Worm (Caenorhabditis elegans) whole organism, young adult: ENCODE data around the gene ten-1.

Experiments used
- B0035.1 ChIP-seq: sonication (generic microtip); optimal IDR thresholded peaks from 2 replicates; lab custom pipeline; 2016; ENCODE audit warnings: missing genetic modification characterization, mild to moderate bottlenecking, missing compliant biosample characterization, missing genotype, missing genetic modification reagents
- B0261.1 ChIP-seq: sonication (generic microtip); optimal IDR thresholded peaks from 2 replicates; lab custom pipeline; 2016; ENCODE audit warnings: mild to moderate bottlenecking, missing genetic modification characterization, moderate library complexity, missing compliant biosample characterization
- C17E4.6 ChIP-seq: fragments of 200-800 bp; sonication (Bioruptor generic); IDR thresholded peaks from 2 replicates; pipeline ENCODE4 v1.3.6; 2022; ENCODE audit warnings: missing genetic modification reagents, missing genetic modification characterization, missing compliant biosample characterization
- F22D6.2 ChIP-seq: sonication (generic microtip); optimal IDR thresholded peaks from 2 replicates; lab custom pipeline; 2016; ENCODE audit warnings: mild to moderate bottlenecking, missing genetic modification characterization, missing compliant biosample characterization
- F23B12.7 ChIP-seq: sonication (generic microtip); optimal IDR thresholded peaks from 2 replicates; lab custom pipeline; 2017; ENCODE audit warnings: missing genetic modification characterization, mild to moderate bottlenecking, missing compliant biosample characterization, antibody characterized with exemption, moderate library complexity; ENCODE audit not compliant: insufficient read depth
- F37B4.10 ChIP-seq: fragments of 200-800 bp; sonication (Bioruptor generic); IDR thresholded peaks from 2 replicates; pipeline ENCODE4 v1.3.6; 2022; ENCODE audit warnings: missing genetic modification characterization, missing compliant biosample characterization
- F39B2.1 ChIP-seq: fragments of 200-800 bp; sonication (Bioruptor generic); IDR thresholded peaks from 2 replicates; pipeline ENCODE4 v1.3.6; 2022; ENCODE audit warnings: missing genetic modification reagents, missing genetic modification characterization, missing compliant biosample characterization
- F57C9.4 ChIP-seq: sonication (generic microtip); optimal IDR thresholded peaks from 2 replicates; lab custom pipeline; 2017; ENCODE audit warnings: mild to moderate bottlenecking, missing genetic modification characterization, missing compliant biosample characterization
- K11D2.4 ChIP-seq: fragments of 200-800 bp; sonication (Bioruptor generic); IDR thresholded peaks from 2 replicates; pipeline ENCODE4 v1.3.6; 2022; ENCODE audit warnings: missing genetic modification reagents, missing genetic modification characterization, missing compliant biosample characterization
- Y67H2A.10 ChIP-seq: fragments of 200-800 bp; sonication (Bioruptor generic); conservative IDR thresholded peaks from 2 replicates; pipeline ENCODE4 v1.3.6; 2022; ENCODE audit warnings: missing genetic modification reagents, missing genetic modification characterization, missing compliant biosample characterization
- Y95B8A.8 ChIP-seq: fragments of 200-800 bp; sonication (Bioruptor generic); IDR thresholded peaks from 2 replicates; pipeline ENCODE4 v1.3.6; 2022; ENCODE audit warnings: missing genetic modification reagents, missing genetic modification characterization, missing compliant biosample characterization
- ZK185.1 ChIP-seq: sonication (generic microtip); optimal IDR thresholded peaks from 2 replicates; lab custom pipeline; 2016; ENCODE audit warnings: mild to moderate bottlenecking, missing genetic modification characterization, missing compliant biosample characterization; ENCODE audit not compliant: poor library complexity, severe bottlenecking
- aptf-3 ChIP-seq: fragments of 200-800 bp; sonication (Bioruptor generic); IDR thresholded peaks from 2 replicates; pipeline ENCODE4 v1.3.6; 2022; ENCODE audit warnings: missing genetic modification characterization, missing compliant biosample characterization
- atf-7 ChIP-seq: sonication (generic microtip); optimal IDR thresholded peaks from 2 replicates; lab custom pipeline; 2017; ENCODE audit warnings: mild to moderate bottlenecking, missing genetic modification characterization, missing compliant biosample characterization
- bed-1 ChIP-seq: fragments of 200-800 bp; sonication (Bioruptor generic); IDR thresholded peaks from 2 replicates; pipeline ENCODE4 v1.3.6; 2022; ENCODE audit warnings: missing genetic modification reagents, missing genetic modification characterization, missing compliant biosample characterization
- bed-2 ChIP-seq: fragments of 200-800 bp; sonication (Bioruptor generic); IDR thresholded peaks from 2 replicates; pipeline ENCODE4 v1.3.6; 2022; ENCODE audit warnings: missing genetic modification reagents, missing genetic modification characterization, missing compliant biosample characterization
- ccch-3 ChIP-seq: fragments of 200-800 bp; sonication (Bioruptor generic); optimal IDR thresholded peaks from 2 replicates; lab custom pipeline; 2018; ENCODE audit warnings: mild to moderate bottlenecking, missing genetic modification characterization, missing compliant biosample characterization
- cebp-1 ChIP-seq, 2 experiments: fragments of 200-800 bp in 1 of 2; sonication (Bioruptor generic) in 1 of 2; sonication (generic microtip) in 1 of 2; IDR thresholded peaks in 1 of 2; optimal IDR thresholded peaks in 1 of 2; 2 replicates each; pipeline versions ENCODE4 v1.3.6 to Lab custom; 2017 to 2022; ENCODE audit warnings: missing compliant biosample characterization in 2 of 2, missing genetic modification characterization in 2 of 2, mild to moderate bottlenecking in 1 of 2, missing genetic modification reagents in 1 of 2, moderate library complexity in 1 of 2
- ceh-27 ChIP-seq: fragments of 200-800 bp; sonication (Bioruptor generic); optimal IDR thresholded peaks from 2 replicates; lab custom pipeline; 2018; ENCODE audit warnings: mild to moderate bottlenecking, missing genetic modification characterization, moderate library complexity, missing compliant biosample characterization
- ceh-40 ChIP-seq: fragments of 200-800 bp; sonication (Bioruptor generic); IDR thresholded peaks from 2 replicates; pipeline ENCODE4 v1.3.6; 2022; ENCODE audit warnings: missing genetic modification characterization, missing compliant biosample characterization
- ceh-79 ChIP-seq: sonication (generic microtip); optimal IDR thresholded peaks from 2 replicates; lab custom pipeline; 2017; ENCODE audit warnings: mild to moderate bottlenecking, missing genetic modification characterization, missing compliant biosample characterization
- die-1 ChIP-seq: sonication (generic microtip); optimal IDR thresholded peaks from 2 replicates; lab custom pipeline; 2016; ENCODE audit warnings: missing genotype, mild to moderate bottlenecking, missing genetic modification characterization, missing compliant biosample characterization
- dox-1 ChIP-seq: fragments of 200-800 bp; sonication (Bioruptor generic); IDR thresholded peaks from 2 replicates; pipeline ENCODE4 v1.3.6; 2022; ENCODE audit warnings: missing genetic modification reagents, missing genetic modification characterization, missing compliant biosample characterization
- dpff-1 ChIP-seq: sonication (generic microtip); optimal IDR thresholded peaks from 2 replicates; lab custom pipeline; 2017; ENCODE audit warnings: mild to moderate bottlenecking, missing genetic modification characterization, missing compliant biosample characterization
- dpl-1 ChIP-seq: fragments of 150-350 bp; optimal IDR thresholded peaks from 2 replicates; lab custom pipeline; 2014; ENCODE audit warnings: missing biosample characterization, missing genetic modification reagents, missing genetic modification characterization
- egl-44 ChIP-seq: fragments of 200-800 bp; sonication (Bioruptor generic); IDR thresholded peaks from 2 replicates; pipeline ENCODE4 v1.3.6; 2022; ENCODE audit warnings: missing genetic modification reagents, missing genetic modification characterization, missing compliant biosample characterization
- ekl-4 ChIP-seq: fragments of 200-800 bp; sonication (Bioruptor generic); IDR thresholded peaks from 2 replicates; pipeline ENCODE4 v1.3.6; 2022; ENCODE audit warnings: missing genetic modification reagents, missing genetic modification characterization, missing compliant biosample characterization
- let-526 ChIP-seq: fragments of 200-800 bp; sonication (Bioruptor generic); IDR thresholded peaks from 2 replicates; pipeline ENCODE4 v1.3.6; 2022; ENCODE audit warnings: missing genetic modification reagents, missing genetic modification characterization, missing compliant biosample characterization
- lin-35 ChIP-seq, 3 experiments: fragments of 150-350 bp in 2 of 3; sonication (generic microtip) in 1 of 3; optimal IDR thresholded peaks; 2 replicates each; lab custom pipeline; 2014 to 2018; ENCODE audit warnings: missing biosample characterization in 3 of 3, missing genetic modification characterization in 3 of 3, missing genetic modification reagents in 3 of 3
- lin-40 ChIP-seq: sonication (generic microtip); optimal IDR thresholded peaks from 2 replicates; lab custom pipeline; 2016; ENCODE audit warnings: missing genetic modification characterization, mild to moderate bottlenecking, missing compliant biosample characterization, missing genotype, missing genetic modification reagents
- lin-54 ChIP-seq: fragments of 200-800 bp; sonication (Bioruptor generic); optimal IDR thresholded peaks from 2 replicates; lab custom pipeline; 2018; ENCODE audit warnings: mild to moderate bottlenecking, missing genetic modification characterization, missing compliant biosample characterization
- madf-10 ChIP-seq: sonication (generic microtip); optimal IDR thresholded peaks from 2 replicates; lab custom pipeline; 2016; ENCODE audit warnings: mild to moderate bottlenecking, missing genetic modification characterization, missing compliant biosample characterization
- madf-3 ChIP-seq: fragments of 200-800 bp; sonication (Bioruptor generic); IDR thresholded peaks from 2 replicates; pipeline ENCODE4 v1.3.6; 2022; ENCODE audit warnings: missing genetic modification reagents, missing genetic modification characterization, missing compliant biosample characterization
- madf-6 ChIP-seq: fragments of 200-800 bp; sonication (Bioruptor generic); IDR thresholded peaks from 2 replicates; pipeline ENCODE4 v1.3.6; 2022; ENCODE audit warnings: missing genetic modification reagents, missing genetic modification characterization, missing compliant biosample characterization
- mel-28 ChIP-seq: sonication (generic microtip); optimal IDR thresholded peaks from 2 replicates; lab custom pipeline; 2016; ENCODE audit warnings: borderline replicate concordance, mild to moderate bottlenecking, missing genetic modification characterization, missing compliant biosample characterization
- nfya-2 ChIP-seq: fragments of 200-800 bp; sonication (Bioruptor generic); IDR thresholded peaks from 2 replicates; pipeline ENCODE4 v1.3.6; 2022; ENCODE audit warnings: missing genetic modification reagents, missing genetic modification characterization, missing compliant biosample characterization
- nfyb-1 ChIP-seq: fragments of 200-800 bp; sonication (Bioruptor generic); IDR thresholded peaks from 2 replicates; pipeline ENCODE4 v1.3.6; 2022; ENCODE audit warnings: missing genetic modification reagents, missing genetic modification characterization, missing compliant biosample characterization
- nhr-120 ChIP-seq: fragments of 200-800 bp; sonication (Bioruptor generic); IDR thresholded peaks from 2 replicates; pipeline ENCODE4 v1.3.6; 2022; ENCODE audit warnings: missing genetic modification characterization, missing compliant biosample characterization
- nhr-179 ChIP-seq: sonication (generic microtip); optimal IDR thresholded peaks from 2 replicates; lab custom pipeline; 2016; ENCODE audit warnings: mild to moderate bottlenecking, missing genetic modification characterization, missing compliant biosample characterization
- nhr-80 ChIP-seq: sonication (generic microtip); optimal IDR thresholded peaks from 2 replicates; lab custom pipeline; 2016; ENCODE audit warnings: missing genetic modification characterization, missing compliant biosample characterization
- sdz-38 ChIP-seq: sonication (generic microtip); optimal IDR thresholded peaks from 2 replicates; lab custom pipeline; 2016; ENCODE audit warnings: missing genotype, missing genetic modification characterization, missing compliant biosample characterization
- snpc-1.1 ChIP-seq: sonication (generic microtip); optimal IDR thresholded peaks from 2 replicates; lab custom pipeline; 2017; ENCODE audit warnings: missing genetic modification characterization, mild to moderate bottlenecking, missing compliant biosample characterization, antibody characterized with exemption, moderate library complexity, missing genotype, missing genetic modification reagents; ENCODE audit not compliant: insufficient read depth
- somi-1 ChIP-seq: fragments of 200-800 bp; sonication (Bioruptor generic); optimal IDR thresholded peaks from 2 replicates; lab custom pipeline; 2018; ENCODE audit warnings: mild to moderate bottlenecking, missing genetic modification characterization, missing compliant biosample characterization
- tbx-9 ChIP-seq: sonication (generic microtip); optimal IDR thresholded peaks from 2 replicates; lab custom pipeline; 2016; ENCODE audit warnings: borderline replicate concordance, missing genetic modification characterization, inconsistent platforms, missing compliant biosample characterization
- tlf-1 ChIP-seq: fragments of 200-800 bp; sonication (Bioruptor generic); optimal IDR thresholded peaks from 2 replicates; lab custom pipeline; 2018; ENCODE audit warnings: mild to moderate bottlenecking, missing genetic modification characterization, missing compliant biosample characterization
- ztf-18 ChIP-seq: sonication (generic microtip); optimal IDR thresholded peaks from 2 replicates; lab custom pipeline; 2016; ENCODE audit warnings: missing genotype, mild to moderate bottlenecking, missing genetic modification characterization, missing compliant biosample characterization

ten-1 gene

DNA sequence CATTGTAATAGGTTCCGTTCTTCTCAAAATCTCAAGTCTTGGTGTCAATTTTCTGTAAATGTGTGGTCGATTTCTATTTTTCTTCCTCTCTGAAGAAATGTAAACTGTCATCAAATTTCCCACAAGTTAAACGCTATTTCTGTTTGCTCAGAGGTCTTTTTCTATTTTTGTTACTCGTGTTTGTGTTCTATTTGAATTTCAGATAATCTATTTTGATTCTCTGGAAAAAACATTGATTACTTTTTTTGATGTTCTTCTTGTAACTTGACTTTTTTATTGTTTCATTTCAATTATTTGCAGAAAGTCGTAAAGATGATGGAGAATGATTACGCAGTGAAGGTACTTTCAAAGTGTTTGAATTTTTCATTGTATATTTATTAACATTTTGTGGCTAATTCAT is 18.2 kb upstream of the ten-1 start, which contains the start of gene lim-8 (continued):
- TF ChIP-seq madf-6 (GFP tag; lab: Robert Waterston, UW) (no peak), lin-35 (GFP tag; optimal IDR thresholded peaks at IDR 0.05; lab: Kevin White, UChicago) (no peak), sdz-38 (tag; lab: Kevin White, UChicago) (no peak)

DNA sequence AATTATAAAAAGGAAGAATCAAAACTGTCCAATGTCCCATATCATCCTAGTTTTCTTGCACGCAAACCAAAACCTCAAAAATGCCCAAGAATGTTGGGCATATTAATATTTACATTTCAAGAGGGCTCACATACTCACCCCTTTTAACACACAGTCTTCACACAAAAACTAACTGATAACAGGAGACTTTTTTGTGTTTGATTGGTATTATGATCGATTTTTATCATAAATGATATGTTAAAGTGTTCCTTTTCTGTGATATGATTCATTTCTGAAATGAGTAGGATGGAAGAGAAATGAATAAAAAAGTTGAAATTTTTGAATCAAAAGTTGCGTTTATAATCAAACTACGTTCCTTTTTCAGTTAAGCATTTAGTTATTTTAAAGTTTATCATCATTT is 17.6 kb upstream of the ten-1 start:
- no peak for TF ChIP-seq aptf-3
- peak; percentile 49 for TF ChIP-seq nhr-80 (tag; lab: Kevin White, UChicago)
- no peak for TF ChIP-seq B0035.1 (tag; lab: Kevin White, UChicago)

DNA sequence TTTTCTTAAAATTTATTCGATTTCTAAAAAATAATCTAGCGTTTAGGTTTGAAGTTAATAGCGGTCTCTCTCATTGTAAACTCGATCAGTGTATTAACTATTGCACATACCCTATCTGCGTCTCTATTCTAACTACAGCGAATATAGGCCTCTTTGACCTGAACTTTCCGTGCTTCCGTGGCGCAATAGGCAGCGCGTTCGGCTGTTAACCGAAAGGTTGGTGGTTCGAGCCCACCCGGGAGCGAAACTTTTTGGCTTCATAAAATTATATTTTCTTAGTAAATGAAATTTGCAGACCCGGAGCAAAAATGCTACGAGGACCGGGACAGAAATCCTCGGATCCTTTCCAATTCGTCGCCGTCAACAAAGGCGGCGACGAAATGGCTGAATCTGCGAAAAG is 15.3 kb upstream of the ten-1 start:
- no peak for TF ChIP-seq tbx-9 (tag; lab: Kevin White, UChicago)
- TF ChIP-seq snpc-1.1 = no peak
- no peak for TF ChIP-seq nhr-120 (GFP tag; lab: Robert Waterston, UW)
- TF ChIP-seq bed-2 (GFP tag; lab: Robert Waterston, UW) = no peak
- TF ChIP-seq ZK185.1 = peak; percentile 6
- no peak for TF ChIP-seq tlf-1 (GFP tag; lab: Kevin White, UChicago)
- TF ChIP-seq dpff-1 (tag; lab: Kevin White, UChicago) = no peak
- TF ChIP-seq nfyb-1 (GFP tag; lab: Robert Waterston, UW) = peak; percentile 70; the same call in 1 of the 2 replicates
- TF ChIP-seq let-526 = no peak
- TF ChIP-seq madf-3 = no peak
- TF ChIP-seq ekl-4 (GFP tag; lab: Robert Waterston, UW) = no peak
- TF ChIP-seq nfya-2 (GFP tag; lab: Robert Waterston, UW) = no peak
- TF ChIP-seq ceh-27 (GFP tag; lab: Kevin White, UChicago) = no peak
- TF ChIP-seq Y67H2A.10 (GFP tag; lab: Robert Waterston, UW) = no peak
- no peak for TF ChIP-seq F57C9.4 (tag; lab: Kevin White, UChicago)
- no peak for TF ChIP-seq mel-28 (tag; lab: Kevin White, UChicago)
- no peak for TF ChIP-seq ceh-79
- peak; percentile 42 for TF ChIP-seq ztf-18 (tag; lab: Kevin White, UChicago)
- TF ChIP-seq F39B2.1 (GFP tag; lab: Robert Waterston, UW) = no peak
- TF ChIP-seq ccch-3 (GFP tag; lab: Kevin White, UChicago) = no peak
- TF ChIP-seq somi-1 (GFP tag; lab: Kevin White, UChicago) = no peak
- peak; percentile 76 for TF ChIP-seq B0261.1
- peak; percentile 70 for TF ChIP-seq F23B12.7 (tag; lab: Kevin White, UChicago)
- no peak for TF ChIP-seq nhr-179 (tag; lab: Kevin White, UChicago)
- no peak for TF ChIP-seq ceh-40
- no peak for TF ChIP-seq atf-7
- TF ChIP-seq madf-10 (tag; lab: Kevin White, UChicago) = no peak
- TF ChIP-seq K11D2.4 (GFP tag; lab: Robert Waterston, UW) = no peak
- TF ChIP-seq lin-54 (GFP tag; lab: Kevin White, UChicago) = no peak
- no peak for TF ChIP-seq C17E4.6 (GFP tag; lab: Robert Waterston, UW)
- peak; percentile 69 for TF ChIP-seq die-1 (tag; lab: Kevin White, UChicago)
- TF ChIP-seq egl-44 (GFP tag; lab: Robert Waterston, UW) = no peak
- TF ChIP-seq dpl-1 = no peak
- no peak for TF ChIP-seq Y95B8A.8 (GFP tag; lab: Robert Waterston, UW)
- TF ChIP-seq F37B4.10 (GFP tag; lab: Robert Waterston, UW) = no peak
- no peak for TF ChIP-seq lin-40
- no peak for TF ChIP-seq dox-1 (GFP tag; lab: Robert Waterston, UW)
- no peak for TF ChIP-seq cebp-1 (GFP tag; IDR thresholded peaks at IDR 0.05; lab: Robert Waterston, UW)
- TF ChIP-seq cebp-1 (tag; optimal IDR thresholded peaks at IDR 0.05; lab: Kevin White, UChicago) = no peak
- no peak for TF ChIP-seq F22D6.2 (tag; lab: Kevin White, UChicago)
- TF ChIP-seq bed-1 (GFP tag; lab: Robert Waterston, UW) = no peak
